Worm (Caenorhabditis elegans): ENCODE data around the gene best-1.

Gene best-1

DNA sequence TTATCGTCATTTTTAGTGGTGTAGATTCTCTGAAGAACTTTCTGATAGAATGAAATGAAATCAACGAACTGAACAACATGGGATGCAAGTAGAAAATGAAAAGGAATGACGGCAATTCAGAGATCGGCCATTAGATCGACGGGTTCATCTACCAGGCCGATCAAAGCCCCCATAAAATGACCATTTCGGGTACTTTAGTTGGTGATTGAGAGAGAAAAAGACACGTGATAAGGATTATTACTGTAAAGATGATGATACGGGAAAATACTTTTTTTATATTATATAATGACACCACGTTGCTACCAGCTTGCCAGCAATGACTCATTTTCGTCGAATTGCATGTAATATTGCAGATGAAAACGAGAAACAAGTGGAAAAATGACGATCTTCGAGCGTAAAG lies at the start of gene best-1:
Gene best-1, minus strand, starts transcription at position 29 of the 400 bp plus-strand sequence.
- no peak for TF ChIP-seq pes-1 (GFP tag; IDR thresholded peaks at IDR 0.05)
- no peak for TF ChIP-seq scrt-1 (GFP tag; IDR thresholded peaks at IDR 0.05)
- no peak for TF ChIP-seq hnd-1 (tag; optimal IDR thresholded peaks at IDR 0.05)
- TF ChIP-seq tbx-37 (GFP tag; conservative IDR thresholded peaks at IDR 0.05) = no peak
- no peak for TF ChIP-seq hmbx-1 (tag; optimal IDR thresholded peaks at IDR 0.05)
- no peak for TF ChIP-seq tra-4 (tag; optimal IDR thresholded peaks at IDR 0.05)
- TF ChIP-seq ets-7 (tag; optimal IDR thresholded peaks at IDR 0.05) = no peak
- no peak for TF ChIP-seq ama-1 (optimal IDR thresholded peaks at IDR 0.05)
- no peak for TF ChIP-seq ceh-13 (GFP tag; optimal IDR thresholded peaks at IDR 0.05)
- TF ChIP-seq ceh-36 (tag; optimal IDR thresholded peaks at IDR 0.05) = no peak
- TF ChIP-seq aly-1 (tag; optimal IDR thresholded peaks at IDR 0.05) = no peak
- no peak for TF ChIP-seq B0310.2 (tag; optimal IDR thresholded peaks at IDR 0.05)
- no peak for TF ChIP-seq F13C5.2 (tag; optimal IDR thresholded peaks at IDR 0.05)
- TF ChIP-seq hmg-4 (GFP tag; optimal IDR thresholded peaks at IDR 0.05) = no peak
- TF ChIP-seq sea-1 (GFP tag; conservative IDR thresholded peaks at IDR 0.05) = no peak
- no peak for TF ChIP-seq tbx-11 (GFP tag; IDR thresholded peaks at IDR 0.05)
- TF ChIP-seq flt-1 (GFP tag; IDR thresholded peaks at IDR 0.05) = no peak

DNA sequence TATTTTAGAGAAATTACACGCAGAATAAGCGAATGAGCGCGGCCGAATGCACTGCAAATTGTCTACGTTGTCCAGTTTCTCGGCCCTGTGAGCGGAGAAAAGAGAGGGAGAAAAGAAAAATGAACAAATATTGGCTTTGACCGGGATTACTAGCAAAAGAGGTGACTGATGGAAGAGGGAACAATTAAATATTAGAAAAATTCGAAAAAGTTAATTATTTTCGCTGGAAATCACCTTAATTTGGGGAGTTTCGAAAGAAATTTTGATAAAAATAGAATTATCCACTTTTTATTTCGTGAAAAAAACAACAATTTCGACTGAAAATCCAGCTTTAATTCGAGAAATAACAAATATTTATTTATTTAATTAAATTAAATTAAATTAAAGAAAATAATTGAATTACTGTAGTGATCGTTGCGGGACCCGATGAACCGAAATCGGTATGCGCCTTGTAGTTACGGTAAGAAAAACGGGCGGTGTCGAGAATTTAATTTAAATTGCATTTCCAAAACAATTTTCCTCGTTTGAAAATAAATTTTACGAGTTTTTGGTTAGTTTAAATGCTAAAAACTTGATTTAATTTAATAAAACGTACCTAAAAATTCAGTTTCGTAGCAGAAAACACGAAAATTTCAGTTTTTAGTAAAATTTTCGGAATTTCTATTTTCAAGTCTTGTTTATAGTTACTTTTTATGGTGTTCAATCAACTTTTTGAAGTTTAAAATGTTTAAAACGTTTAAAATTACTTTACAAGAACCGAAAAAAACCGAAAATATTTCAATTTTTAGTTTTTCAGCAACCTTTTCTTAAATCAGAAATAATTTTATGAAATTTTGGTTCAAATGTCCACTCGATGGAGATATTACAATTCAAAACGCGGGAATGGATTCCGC lies 45.1 kb upstream of the best-1 start, which contains the start of the genes crld-1 and msh-5:
Gene crld-1, minus strand, starts transcription at position 51 of the 893 bp plus-strand sequence.
Gene msh-5, plus strand, starts transcription at position 843 of the 893 bp plus-strand sequence.
- TF ChIP-seq hnd-1 (tag; optimal IDR thresholded peaks at IDR 0.05) (no peak), tbx-11 (GFP tag; IDR thresholded peaks at IDR 0.05) (no peak), scrt-1 (GFP tag; IDR thresholded peaks at IDR 0.05) (no peak), B0310.2 (tag; optimal IDR thresholded peaks at IDR 0.05) (no peak), ets-7 (tag; optimal IDR thresholded peaks at IDR 0.05) (no peak), ceh-13 (GFP tag; optimal IDR thresholded peaks at IDR 0.05) (no peak), ama-1 (optimal IDR thresholded peaks at IDR 0.05) (no peak), tbx-37 (GFP tag; conservative IDR thresholded peaks at IDR 0.05) (no peak), aly-1 (tag; optimal IDR thresholded peaks at IDR 0.05) (no peak), sea-1 (GFP tag; conservative IDR thresholded peaks at IDR 0.05) (no peak), hmg-4 (GFP tag; optimal IDR thresholded peaks at IDR 0.05) (no peak), flt-1 (GFP tag; IDR thresholded peaks at IDR 0.05) (no peak)

DNA sequence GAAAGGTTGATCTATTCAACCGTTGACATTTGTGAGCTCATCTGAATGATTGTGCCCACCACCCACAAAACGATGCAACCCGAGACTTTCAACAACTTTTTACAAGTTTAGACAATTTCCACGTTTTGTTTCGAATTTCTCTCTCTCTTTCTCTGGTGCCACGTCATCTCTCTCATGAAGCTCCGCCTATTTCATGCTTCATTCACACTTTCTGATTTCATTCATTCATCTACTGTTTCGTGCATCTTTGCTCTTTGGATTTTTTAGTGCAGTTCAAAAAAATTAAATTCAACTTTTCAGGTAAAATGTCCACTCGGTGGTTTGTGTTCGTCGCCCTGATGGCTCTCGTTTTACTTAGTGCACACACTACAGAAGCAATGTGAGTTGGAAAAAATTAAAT lies 39.7 kb upstream of the best-1 start, which contains the start of gene nlp-79:
Gene nlp-79, plus strand, starts transcription at position 301 of the 400 bp plus-strand sequence.
- TF ChIP-seq tra-4 (tag; optimal IDR thresholded peaks at IDR 0.05) (no peak), B0310.2 (tag; optimal IDR thresholded peaks at IDR 0.05) (no peak), hmg-4 (GFP tag; optimal IDR thresholded peaks at IDR 0.05) (no peak), ama-1 (optimal IDR thresholded peaks at IDR 0.05) (no peak), scrt-1 (GFP tag; IDR thresholded peaks at IDR 0.05) (no peak), sea-1 (GFP tag; conservative IDR thresholded peaks at IDR 0.05) (no peak), ceh-13 (GFP tag; optimal IDR thresholded peaks at IDR 0.05) (no peak)

DNA sequence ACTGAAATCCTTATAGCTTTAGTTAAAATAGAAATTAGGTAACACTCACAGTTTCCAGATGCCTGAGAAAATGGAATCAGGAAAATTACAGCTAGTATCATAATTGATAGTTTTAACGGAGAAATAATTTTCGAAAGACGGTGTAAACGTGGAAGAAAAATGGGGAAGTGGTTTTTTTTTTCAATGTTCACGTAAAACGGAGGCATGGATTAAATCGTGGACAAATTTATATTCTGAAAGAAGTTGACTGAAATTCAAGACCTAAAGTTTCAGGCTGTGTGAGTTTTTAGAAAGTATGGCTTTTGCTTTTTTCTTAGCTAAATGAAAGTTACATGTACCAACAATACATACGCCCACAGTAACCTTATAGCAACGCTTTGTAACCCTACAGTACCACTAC lies 32.7 kb upstream of the best-1 start, which contains the start of gene spe-43:
Gene spe-43, minus strand, starts transcription at position 101 of the 400 bp plus-strand sequence.
- TF ChIP-seq aly-1 (tag; optimal IDR thresholded peaks at IDR 0.05) (no peak), hmbx-1 (tag; optimal IDR thresholded peaks at IDR 0.05) (no peak), pes-1 (GFP tag; IDR thresholded peaks at IDR 0.05) (no peak), ceh-36 (tag; optimal IDR thresholded peaks at IDR 0.05) (no peak), F13C5.2 (tag; optimal IDR thresholded peaks at IDR 0.05) (no peak), hmg-4 (GFP tag; optimal IDR thresholded peaks at IDR 0.05) (no peak), ceh-13 (GFP tag; optimal IDR thresholded peaks at IDR 0.05) (no peak), tbx-37 (GFP tag; conservative IDR thresholded peaks at IDR 0.05) (no peak), B0310.2 (tag; optimal IDR thresholded peaks at IDR 0.05) (no peak), hnd-1 (tag; optimal IDR thresholded peaks at IDR 0.05) (no peak), flt-1 (GFP tag; IDR thresholded peaks at IDR 0.05) (no peak), tbx-11 (GFP tag; IDR thresholded peaks at IDR 0.05) (no peak), scrt-1 (GFP tag; IDR thresholded peaks at IDR 0.05) (no peak), ets-7 (tag; optimal IDR thresholded peaks at IDR 0.05) (no peak), ama-1 (optimal IDR thresholded peaks at IDR 0.05) (no peak), sea-1 (GFP tag; conservative IDR thresholded peaks at IDR 0.05) (no peak), tra-4 (tag; optimal IDR thresholded peaks at IDR 0.05) (no peak)

DNA sequence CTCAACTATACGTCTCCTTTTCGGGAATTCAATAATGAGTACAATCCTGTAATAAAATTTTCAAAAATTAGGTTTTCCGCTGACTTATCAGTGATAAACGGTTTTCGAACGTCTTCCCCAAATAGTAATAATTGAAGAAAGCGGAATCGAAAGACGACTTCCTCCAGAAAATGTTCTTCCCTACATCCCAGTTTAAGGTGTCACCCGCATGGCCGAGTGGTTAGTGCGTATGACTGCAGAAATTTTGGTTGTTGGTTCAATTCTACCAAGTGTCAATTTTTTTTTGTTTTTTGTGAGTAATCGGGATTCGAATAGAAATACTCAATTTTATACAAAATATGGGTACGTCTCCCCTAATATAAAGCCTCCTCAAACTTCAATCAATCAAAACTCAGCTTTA lies 31.2 kb upstream of the best-1 start:
- TF ChIP-seq scrt-1 (GFP tag; IDR thresholded peaks at IDR 0.05) (peak; percentile 76), flt-1 (GFP tag; IDR thresholded peaks at IDR 0.05) (peak; percentile 71), sea-1 (GFP tag; conservative IDR thresholded peaks at IDR 0.05) (peak; percentile 73; the same call in 1 of the 2 replicates), pes-1 (GFP tag; IDR thresholded peaks at IDR 0.05) (peak; percentile 73), tbx-37 (GFP tag; conservative IDR thresholded peaks at IDR 0.05) (0 out of 2 replicates have a peak, but pooled peaks have one; percentile 27)

DNA sequence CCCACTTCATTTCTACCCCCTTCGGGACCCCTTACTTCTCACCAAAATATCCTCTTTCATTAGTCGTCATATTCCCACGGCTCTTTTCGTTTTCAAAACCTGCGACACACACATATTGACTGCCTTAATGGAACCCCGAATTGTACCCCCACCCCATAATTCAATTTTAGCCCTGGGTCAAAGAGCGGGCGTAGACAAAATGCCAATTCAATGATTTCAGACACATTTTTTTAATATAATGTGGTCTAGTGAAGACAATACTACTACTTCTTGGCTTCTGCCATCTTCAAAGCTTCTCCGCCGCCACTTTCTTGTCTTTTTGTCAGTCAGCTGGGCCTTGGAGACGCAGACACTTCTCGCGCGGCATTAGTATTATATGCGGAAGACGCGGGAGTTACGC lies 18.1 kb upstream of the best-1 start:
- TF ChIP-seq tra-4 (tag; optimal IDR thresholded peaks at IDR 0.05) (no peak), hnd-1 (tag; optimal IDR thresholded peaks at IDR 0.05) (no peak), hmg-4 (GFP tag; optimal IDR thresholded peaks at IDR 0.05) (no peak)

DNA sequence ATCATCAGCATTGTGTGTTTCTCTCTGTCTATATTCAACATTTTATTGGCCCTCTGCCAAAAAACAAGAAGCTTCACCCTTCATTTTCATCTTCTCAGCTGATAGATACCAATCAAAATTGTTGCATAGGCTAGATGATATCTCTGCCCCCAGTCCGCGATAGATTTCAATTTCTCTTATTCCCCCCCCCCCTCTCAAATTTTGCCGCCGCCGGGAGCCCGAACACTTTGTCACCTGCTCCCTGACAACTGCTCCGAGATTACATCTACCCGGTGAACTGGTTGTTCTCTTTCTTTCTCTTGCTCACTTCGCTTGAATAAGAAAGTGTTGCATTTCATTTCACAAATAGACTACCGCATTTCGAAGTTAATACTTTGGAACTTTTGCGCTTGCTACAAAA lies 16.4 kb upstream of the best-1 start:
- TF ChIP-seq tbx-37 (GFP tag; conservative IDR thresholded peaks at IDR 0.05) = no peak
- no peak for TF ChIP-seq scrt-1 (GFP tag; IDR thresholded peaks at IDR 0.05)
- no peak for TF ChIP-seq tbx-11 (GFP tag; IDR thresholded peaks at IDR 0.05)
- no peak for TF ChIP-seq ama-1 (optimal IDR thresholded peaks at IDR 0.05)
- TF ChIP-seq aly-1 (tag; optimal IDR thresholded peaks at IDR 0.05) = no peak
- no peak for TF ChIP-seq hnd-1 (tag; optimal IDR thresholded peaks at IDR 0.05)
- TF ChIP-seq hmbx-1 (tag; optimal IDR thresholded peaks at IDR 0.05) = no peak
- TF ChIP-seq tra-4 (tag; optimal IDR thresholded peaks at IDR 0.05) = no peak
- no peak for TF ChIP-seq flt-1 (GFP tag; IDR thresholded peaks at IDR 0.05)
- TF ChIP-seq pes-1 (GFP tag; IDR thresholded peaks at IDR 0.05) = no peak
- TF ChIP-seq ceh-36 (tag; optimal IDR thresholded peaks at IDR 0.05) = no peak
- no peak for TF ChIP-seq F13C5.2 (tag; optimal IDR thresholded peaks at IDR 0.05)
- TF ChIP-seq ets-7 (tag; optimal IDR thresholded peaks at IDR 0.05) = no peak
- TF ChIP-seq sea-1 (GFP tag; conservative IDR thresholded peaks at IDR 0.05) = no peak
- TF ChIP-seq B0310.2 (tag; optimal IDR thresholded peaks at IDR 0.05) = no peak

All from whole organism, early embryonic.